Fruit fly (Drosophila melanogaster): ENCODE measurements around the gene CG13855.
A peak's percentile ranks its signal among the peaks of the same experiment; 100 is the strongest.

CG13855 gene

dm6 chr3R:22356464-22357410 is 49.0 kb upstream of the CG13855 start, which contains the start of gene Sar1 (continued):
- TF ChIP-seq Doc2 (GFP tag; IDR thresholded peaks at IDR 0.05) (no peak), D (optimal IDR thresholded peaks at IDR 0.05) (peak; percentile 61), D (GFP tag; optimal IDR thresholded peaks at IDR 0.05) (no peak), Dek (tag; optimal IDR thresholded peaks at IDR 0.05) (peak; percentile 41), Dip2 (GFP tag; IDR thresholded peaks at IDR 0.05) (no peak), CG10321 (GFP tag; IDR thresholded peaks at IDR 0.05) (no peak), pzg (GFP tag; optimal IDR thresholded peaks at IDR 0.05) (peak; percentile 100), CG1529 (GFP tag; optimal IDR thresholded peaks at IDR 0.05) (no peak), otp (GFP tag; IDR thresholded peaks at IDR 0.05) (no peak), CG13894 (tag; optimal IDR thresholded peaks at IDR 0.05) (no peak), Oaz (GFP tag; IDR thresholded peaks at IDR 0.05) (no peak), CG14860 (GFP tag; IDR thresholded peaks at IDR 0.05; ENCODE audit: partially characterized antibody) (peak; percentile 81), CG16863 (GFP tag; optimal IDR thresholded peaks at IDR 0.05) (no peak), CG2678 (tag; optimal IDR thresholded peaks at IDR 0.05) (no peak), CG18599 (GFP tag; optimal IDR thresholded peaks at IDR 0.05) (peak; percentile 24), CG4707 (GFP tag; optimal IDR thresholded peaks at IDR 0.05) (no peak), prd (optimal IDR thresholded peaks at IDR 0.05) (no peak), prd (GFP tag; IDR thresholded peaks at IDR 0.05) (no peak; the same call in 2 of the 3 replicates), CG1024 (GFP tag; IDR thresholded peaks at IDR 0.05) (no peak), kni (GFP tag; optimal IDR thresholded peaks at IDR 0.05) (peak; percentile 3), CG13296 (GFP tag; optimal IDR thresholded peaks at IDR 0.05) (no peak), da (GFP tag; optimal IDR thresholded peaks at IDR 0.05) (no peak), CG14710 (tag; optimal IDR thresholded peaks at IDR 0.05) (peak; percentile 84), Rfx (GFP tag; IDR thresholded peaks at IDR 0.05) (peak; percentile 61), phol (tag; optimal IDR thresholded peaks at IDR 0.05) (peak; percentile 73), CG4854 (GFP tag; optimal IDR thresholded peaks at IDR 0.05) (no peak), Fer1 (GFP tag; optimal IDR thresholded peaks at IDR 0.05) (no peak), en (GFP tag; optimal IDR thresholded peaks at IDR 0.05) (no peak), YL-1 (GFP tag; optimal IDR thresholded peaks at IDR 0.05) (peak; percentile 80), CG15601 (tag; optimal IDR thresholded peaks at IDR 0.05) (peak; percentile 66), CG4424 (GFP tag; optimal IDR thresholded peaks at IDR 0.05) (no peak), ATbp (GFP tag; optimal IDR thresholded peaks at IDR 0.05) (no peak), CG12744 (GFP tag; optimal IDR thresholded peaks at IDR 0.05) (no peak), cad (GFP tag; optimal IDR thresholded peaks at IDR 0.05) (no peak), Dfd (GFP tag; optimal IDR thresholded peaks at IDR 0.05) (peak in 1 of 2 experiments; percentile 16), her (GFP tag; optimal IDR thresholded peaks at IDR 0.05) (no peak), CG6175 (GFP tag; IDR thresholded peaks at IDR 0.05) (no peak), CG6689 (GFP tag; IDR thresholded peaks at IDR 0.05) (no peak), trh (GFP tag; optimal IDR thresholded peaks at IDR 0.05) (no peak), luna (GFP tag; optimal IDR thresholded peaks at IDR 0.05) (no peak), eve (GFP tag; optimal IDR thresholded peaks at IDR 0.05) (no peak), mirr (GFP tag; optimal IDR thresholded peaks at IDR 0.05) (no peak), CG11085 (GFP tag; IDR thresholded peaks at IDR 0.05) (no peak), so (GFP tag; IDR thresholded peaks at IDR 0.05) (no peak), bab2 (GFP tag; optimal IDR thresholded peaks at IDR 0.05) (no peak), CG31388 (GFP tag; optimal IDR thresholded peaks at IDR 0.05) (no peak), E2f1 (GFP tag; IDR thresholded peaks at IDR 0.05) (no peak), grau (tag; optimal IDR thresholded peaks at IDR 0.05) (peak; percentile 41), Hand (GFP tag; optimal IDR thresholded peaks at IDR 0.05) (no peak), CG18011 (GFP tag; optimal IDR thresholded peaks at IDR 0.05) (no peak)
